Fruit fly (Drosophila melanogaster) whole organism, prepupa: ENCODE measurements around the gene Nelf-A.

Source experiments
- Hr39 ChIP-seq: fragments of 200-800 bp; sonication (Bioruptor generic); optimal IDR thresholded peaks from 2 replicates; lab custom pipeline; 2016; ENCODE audit warnings: missing biosample characterization, missing genetic modification characterization
- ss ChIP-seq, 2 experiments: fragments of 200-800 bp; sonication (Bioruptor generic); optimal IDR thresholded peaks; 2 replicates in 1 of 2; 3 replicates in 1 of 2; lab custom pipeline; 2017 to 2018; ENCODE audit warnings: mild to moderate bottlenecking in 2 of 2, missing biosample characterization in 2 of 2, missing genetic modification characterization in 2 of 2, moderate library complexity in 1 of 2

- TF ChIP-seq Hr39 (GFP tag; lab: Kevin White, UChicago) (no peak), ss (GFP tag; optimal IDR thresholded peaks at IDR 0.05; lab: Kevin White, UChicago) (no peak)
Measured at dm6 chr3R:21187394-21188392, 35.8 kb upstream of the Nelf-A start.
